Fruit fly (Drosophila melanogaster) whole organism, prepupa: ENCODE results near the gene CG32074.

Source experiments
- Blimp-1 ChIP-seq: fragments of 200-800 bp; sonication (Bioruptor generic); optimal IDR thresholded peaks from 3 replicates; lab custom pipeline; 2017; ENCODE audit warnings: missing biosample characterization, missing genetic modification characterization, mild to moderate bottlenecking, moderate library complexity, missing genetic modification reagents
- CG10631 ChIP-seq: fragments of 200-800 bp; sonication (Bioruptor generic); optimal IDR thresholded peaks from 2 replicates; lab custom pipeline; 2016; ENCODE audit warnings: missing biosample characterization, missing genetic modification characterization
- CG10669 ChIP-seq: fragments of 200-800 bp; sonication (Bioruptor generic); optimal IDR thresholded peaks from 3 replicates; lab custom pipeline; 2018; ENCODE audit warnings: missing biosample characterization, mild to moderate bottlenecking, missing genetic modification characterization, moderate library complexity
- CG11762 ChIP-seq: fragments of 200-800 bp; sonication (Bioruptor generic); optimal IDR thresholded peaks from 3 replicates; lab custom pipeline; 2016; ENCODE audit warnings: missing biosample characterization, missing genetic modification characterization; ENCODE audit not compliant: insufficient read depth
- CG11902 ChIP-seq: fragments of 200-800 bp; sonication (Bioruptor generic); optimal IDR thresholded peaks from 3 replicates; lab custom pipeline; 2016; ENCODE audit warnings: missing biosample characterization, missing genetic modification characterization
- CG15336 ChIP-seq: fragments of 200-800 bp; sonication (Bioruptor generic); IDR thresholded peaks from 2 replicates; pipeline ENCODE4 v1.3.6; 2022; ENCODE audit warnings: missing biosample characterization, missing genetic modification characterization
- CG1621 ChIP-seq: fragments of 200-800 bp; sonication (Bioruptor generic); optimal IDR thresholded peaks from 3 replicates; lab custom pipeline; 2018; ENCODE audit warnings: missing biosample characterization, mild to moderate bottlenecking, missing genetic modification characterization
- CG16779 ChIP-seq: fragments of 200-800 bp; sonication (Bioruptor generic); optimal IDR thresholded peaks from 3 replicates; lab custom pipeline; 2017; ENCODE audit warnings: missing biosample characterization, mild to moderate bottlenecking, missing genetic modification characterization
- CG3032 ChIP-seq: fragments of 200-800 bp; optimal IDR thresholded peaks from 2 replicates; lab custom pipeline; 2019; ENCODE audit warnings: missing biosample characterization, mild to moderate bottlenecking, missing genetic modification characterization, moderate library complexity
- CG31627 ChIP-seq: fragments of 200-800 bp; sonication (Bioruptor generic); optimal IDR thresholded peaks from 3 replicates; lab custom pipeline; 2016; ENCODE audit warnings: missing biosample characterization, missing genetic modification characterization
- CG3919 ChIP-seq: fragments of 200-800 bp; sonication (Bioruptor generic); optimal IDR thresholded peaks from 3 replicates; lab custom pipeline; 2016; ENCODE audit warnings: missing biosample characterization, missing genetic modification characterization
- CG4318 ChIP-seq: fragments of 200-800 bp; sonication (Bioruptor generic); optimal IDR thresholded peaks from 3 replicates; lab custom pipeline; 2017; ENCODE audit warnings: missing biosample characterization, mild to moderate bottlenecking, missing genetic modification characterization
- CG6163 ChIP-seq: fragments of 200-800 bp; sonication (Bioruptor generic); IDR thresholded peaks from 3 replicates; pipeline ENCODE4 v1.3.6; 2022; ENCODE audit warnings: missing biosample characterization, missing genetic modification characterization
- CG6276 ChIP-seq: fragments of 200-800 bp; sonication (Bioruptor generic); optimal IDR thresholded peaks from 2 replicates; lab custom pipeline; 2017; ENCODE audit warnings: missing biosample characterization, mild to moderate bottlenecking, missing genetic modification characterization
- CG6792 ChIP-seq: fragments of 200-800 bp; sonication (Bioruptor generic); optimal IDR thresholded peaks from 3 replicates; lab custom pipeline; 2016; ENCODE audit warnings: missing biosample characterization, missing genetic modification characterization
- CG6808 ChIP-seq: fragments of 200-800 bp; sonication (Bioruptor generic); optimal IDR thresholded peaks from 3 replicates; lab custom pipeline; 2017; ENCODE audit warnings: missing biosample characterization, missing genetic modification characterization, mild to moderate bottlenecking, moderate library complexity, missing genetic modification reagents
- CG6854 ChIP-seq: fragments of 200-800 bp; sonication (Bioruptor generic); optimal IDR thresholded peaks from 2 replicates; lab custom pipeline; 2017; ENCODE audit warnings: missing biosample characterization, mild to moderate bottlenecking, missing genetic modification characterization
- CG7368 ChIP-seq: fragments of 200-800 bp; sonication (Bioruptor generic); optimal IDR thresholded peaks from 3 replicates; lab custom pipeline; 2016; ENCODE audit warnings: missing biosample characterization, missing genetic modification characterization
- CG8119 ChIP-seq: fragments of 200-800 bp; sonication (Bioruptor generic); IDR thresholded peaks from 3 replicates; pipeline ENCODE4 v1.3.6; 2022; ENCODE audit warnings: missing biosample characterization, missing genetic modification characterization
- CG8319 ChIP-seq: fragments of 200-800 bp; sonication (Bioruptor generic); optimal IDR thresholded peaks from 3 replicates; lab custom pipeline; 2016; ENCODE audit warnings: missing biosample characterization, missing genetic modification characterization
- CG8632 ChIP-seq: fragments of 200-800 bp; sonication (Bioruptor generic); optimal IDR thresholded peaks from 3 replicates; lab custom pipeline; 2016; ENCODE audit warnings: missing biosample characterization, missing genetic modification characterization
- Eip75B ChIP-seq: fragments of 200-800 bp; sonication (Bioruptor generic); optimal IDR thresholded peaks from 3 replicates; lab custom pipeline; 2016; ENCODE audit warnings: missing biosample characterization, missing genetic modification characterization
- Eip78C ChIP-seq: fragments of 200-800 bp; sonication (Bioruptor generic); peaks from one replicate; lab custom pipeline; 2016; ENCODE audit warnings: missing biosample characterization, missing genetic modification characterization
- Gug ChIP-seq: fragments of 200-800 bp; sonication (Bioruptor generic); IDR thresholded peaks from 2 replicates; pipeline ENCODE4 v1.3.6; 2022; ENCODE audit warnings: missing biosample characterization, missing genetic modification characterization
- Hr38 ChIP-seq: sonication (Bioruptor generic); optimal IDR thresholded peaks from 2 replicates; lab custom pipeline; 2016; ENCODE audit warnings: missing biosample characterization, missing genetic modification characterization
- Hr39 ChIP-seq: fragments of 200-800 bp; sonication (Bioruptor generic); optimal IDR thresholded peaks from 2 replicates; lab custom pipeline; 2016; ENCODE audit warnings: missing biosample characterization, missing genetic modification characterization
- Hr4 ChIP-seq: fragments of 200-800 bp; sonication (Bioruptor generic); optimal IDR thresholded peaks from 3 replicates; lab custom pipeline; 2016; ENCODE audit warnings: missing biosample characterization, missing genetic modification characterization
- Lpt ChIP-seq: fragments of 200-800 bp; sonication (Bioruptor generic); optimal IDR thresholded peaks from 3 replicates; lab custom pipeline; 2016; ENCODE audit warnings: missing biosample characterization, missing genetic modification characterization
- Met ChIP-seq: fragments of 200-800 bp; sonication (Bioruptor generic); optimal IDR thresholded peaks from 3 replicates; lab custom pipeline; 2016; ENCODE audit warnings: missing biosample characterization, missing genetic modification characterization
- Smox ChIP-seq: fragments of 200-800 bp; sonication (Bioruptor generic); optimal IDR thresholded peaks from 3 replicates; lab custom pipeline; 2016; ENCODE audit warnings: missing biosample characterization, missing genetic modification characterization
- Sox102F ChIP-seq: fragments of 200-800 bp; sonication (Bioruptor generic); optimal IDR thresholded peaks from 2 replicates; lab custom pipeline; 2016; ENCODE audit warnings: missing biosample characterization, mild to moderate bottlenecking, missing genetic modification characterization
- Sox14 ChIP-seq: fragments of 200-800 bp; sonication (Bioruptor generic); optimal IDR thresholded peaks from 3 replicates; lab custom pipeline; 2016; ENCODE audit warnings: missing biosample characterization, missing genetic modification characterization
- Sox15 ChIP-seq: fragments of 200-800 bp; sonication (Bioruptor generic); optimal IDR thresholded peaks from 3 replicates; lab custom pipeline; 2016; ENCODE audit warnings: missing biosample characterization, missing genetic modification characterization
- achi ChIP-seq: fragments of 200-800 bp; sonication (Bioruptor generic); optimal IDR thresholded peaks from 3 replicates; lab custom pipeline; 2016; ENCODE audit warnings: missing biosample characterization, missing genetic modification characterization
- acj6 ChIP-seq: fragments of 200-800 bp; sonication (Bioruptor generic); optimal IDR thresholded peaks from 3 replicates; lab custom pipeline; 2016; ENCODE audit warnings: missing biosample characterization, missing genetic modification characterization
- cyc ChIP-seq: fragments of 200-800 bp; sonication (Bioruptor generic); optimal IDR thresholded peaks from 3 replicates; lab custom pipeline; 2016; ENCODE audit warnings: missing biosample characterization, missing genetic modification characterization
- dsx ChIP-seq: fragments of 200-800 bp; optimal IDR thresholded peaks from 3 replicates; lab custom pipeline; 2019; ENCODE audit warnings: missing biosample characterization, mild to moderate bottlenecking, missing genetic modification characterization, moderate library complexity; ENCODE audit not compliant: poor library complexity, severe bottlenecking
- eg ChIP-seq: fragments of 200-800 bp; sonication (Bioruptor generic); IDR thresholded peaks from 3 replicates; pipeline ENCODE4 v1.3.6; 2022; ENCODE audit warnings: missing biosample characterization, missing genetic modification characterization
- esn ChIP-seq: fragments of 200-800 bp; sonication (Bioruptor generic); optimal IDR thresholded peaks from 2 replicates; lab custom pipeline; 2016; ENCODE audit warnings: missing biosample characterization, mild to moderate bottlenecking, missing genetic modification characterization, moderate library complexity
- fd59A ChIP-seq: fragments of 200-800 bp; sonication (Bioruptor generic); optimal IDR thresholded peaks from 2 replicates; lab custom pipeline; 2017; ENCODE audit warnings: missing biosample characterization, mild to moderate bottlenecking, missing genetic modification characterization, missing genetic modification reagents
- fd85E ChIP-seq: fragments of 200-800 bp; sonication (Bioruptor generic); optimal IDR thresholded peaks from 3 replicates; lab custom pipeline; 2016; ENCODE audit warnings: missing biosample characterization, missing genetic modification characterization
- lz ChIP-seq: fragments of 200-800 bp; sonication (Bioruptor generic); optimal IDR thresholded peaks from 3 replicates; lab custom pipeline; 2016; ENCODE audit warnings: missing biosample characterization, missing genetic modification characterization
- pdm3 ChIP-seq: fragments of 200-800 bp; sonication (Bioruptor generic); optimal IDR thresholded peaks from 3 replicates; lab custom pipeline; 2016; ENCODE audit warnings: missing biosample characterization, missing genetic modification characterization
- salr ChIP-seq, 2 experiments: fragments of 200-800 bp; sonication (Bioruptor generic); optimal IDR thresholded peaks; 3 replicates each; lab custom pipeline; 2016 to 2018; ENCODE audit warnings: missing biosample characterization in 2 of 2, missing genetic modification characterization in 2 of 2, mild to moderate bottlenecking in 1 of 2
- spab ChIP-seq: fragments of 200-800 bp; sonication (Bioruptor generic); optimal IDR thresholded peaks from 2 replicates; lab custom pipeline; 2017; ENCODE audit warnings: missing biosample characterization, mild to moderate bottlenecking, missing genetic modification characterization, missing genetic modification reagents
- ss ChIP-seq, 2 experiments: fragments of 200-800 bp; sonication (Bioruptor generic); optimal IDR thresholded peaks; 2 replicates in 1 of 2; 3 replicates in 1 of 2; lab custom pipeline; 2017 to 2018; ENCODE audit warnings: mild to moderate bottlenecking in 2 of 2, missing biosample characterization in 2 of 2, missing genetic modification characterization in 2 of 2, moderate library complexity in 1 of 2
- svp ChIP-seq: fragments of 200-800 bp; sonication (Bioruptor generic); peaks from one replicate; lab custom pipeline; 2016; ENCODE audit warnings: missing biosample characterization, missing genetic modification characterization
- vri ChIP-seq: fragments of 200-800 bp; sonication (Bioruptor generic); optimal IDR thresholded peaks from 3 replicates; lab custom pipeline; 2016; ENCODE audit warnings: missing biosample characterization, mild to moderate bottlenecking, missing genetic modification characterization

Gene CG32074

DNA sequence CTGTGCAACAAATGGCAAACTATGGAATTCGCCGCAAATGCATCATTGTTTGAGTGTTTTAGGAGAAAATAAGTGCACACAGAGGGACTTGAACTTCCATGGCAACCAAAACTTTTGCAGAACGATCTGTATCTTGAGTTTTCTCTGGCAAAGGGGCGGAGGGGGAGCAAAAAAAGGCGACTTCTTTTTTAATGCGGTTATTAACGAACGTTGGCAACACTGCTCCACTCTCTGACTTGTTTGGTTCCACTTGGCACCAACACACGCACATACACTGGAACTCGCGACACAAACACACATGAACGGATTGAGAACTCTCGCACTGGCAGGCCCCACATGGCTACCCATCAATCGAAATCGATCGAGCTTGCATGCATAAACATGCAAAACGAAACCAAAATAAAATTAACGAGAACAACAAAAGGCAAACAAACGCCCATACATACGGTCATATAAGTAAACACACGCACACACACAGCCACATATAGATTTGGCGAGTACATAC, 12.7 kb downstream of the CG32074 start (continued):
- TF ChIP-seq CG31627 (GFP tag; lab: Kevin White, UChicago), result peak; percentile 19
- peak; percentile 60; the same call in 2 of the 3 replicates for TF ChIP-seq eg

DNA sequence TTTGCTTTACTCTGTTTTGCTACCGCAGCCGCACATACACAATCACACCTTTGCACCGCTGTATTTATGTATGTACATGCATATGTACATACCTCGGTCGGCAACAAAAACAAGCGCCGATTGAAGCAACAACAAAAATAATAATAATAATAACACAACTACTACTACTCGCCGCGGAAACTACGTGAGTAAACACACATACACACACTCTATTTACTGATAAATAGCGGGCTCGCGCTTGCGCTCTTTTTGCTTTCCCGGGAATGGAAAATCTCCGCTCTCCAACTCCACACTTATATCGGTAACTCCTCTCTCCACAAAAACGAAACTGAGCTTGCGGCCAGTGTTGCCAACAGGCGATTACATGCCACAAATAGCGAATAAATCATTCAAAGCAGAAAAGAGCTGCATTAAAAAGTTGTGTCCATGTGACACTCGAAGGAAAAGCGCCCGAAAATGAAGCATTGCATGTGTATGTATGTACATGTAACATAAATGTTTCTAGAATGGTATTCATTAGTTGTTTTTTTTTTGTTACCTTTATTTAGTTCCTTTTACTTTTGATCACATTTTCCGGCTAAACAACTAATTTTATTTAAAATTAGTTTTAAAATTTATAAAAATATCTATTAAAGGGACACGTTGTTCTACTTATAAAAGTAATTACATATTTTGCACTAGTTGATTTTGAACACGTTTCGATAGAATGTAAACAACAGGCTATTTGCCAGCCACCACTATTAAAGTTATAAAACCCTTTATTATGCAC, 13.3 kb downstream of the CG32074 start:
- TF ChIP-seq CG7368 (no peak), Smox (no peak), CG6792 (no peak), CG6854 (GFP tag; lab: Kevin White, UChicago) (no peak), CG8319 (GFP tag; lab: Kevin White, UChicago) (no peak), Met (no peak), salr (GFP tag; optimal IDR thresholded peaks at IDR 0.05; lab: Kevin White, UChicago) (peak in 1 of 2 experiments; percentile 23), vri (peak; percentile 37), pdm3 (no peak), CG10631 (GFP tag; lab: Kevin White, UChicago) (peak; percentile 23), achi (GFP tag; lab: Kevin White, UChicago) (peak; percentile 15), CG11902 (GFP tag; lab: Kevin White, UChicago) (no peak), Hr39 (GFP tag; lab: Kevin White, UChicago) (no peak), CG6276 (GFP tag; lab: Kevin White, UChicago) (peak; percentile 51), CG1621 (tag; lab: Kevin White, UChicago) (peak; percentile 54), svp (peak; percentile 83), Blimp-1 (GFP tag; lab: Kevin White, UChicago) (no peak), CG8632 (GFP tag; lab: Kevin White, UChicago) (peak; percentile 4), CG3919 (no peak), Lpt (GFP tag; lab: Kevin White, UChicago) (peak; percentile 19), ss (GFP tag; optimal IDR thresholded peaks at IDR 0.05; lab: Kevin White, UChicago) (peak; percentile 61 to 70), Gug (GFP tag; lab: Robert Waterston, UW) (no peak; the same call in 1 of the 2 replicates), CG10669 (GFP tag; lab: Kevin White, UChicago) (no peak), Sox14 (peak; percentile 12), Sox102F (GFP tag; lab: Kevin White, UChicago) (no peak), CG16779 (tag; lab: Kevin White, UChicago) (peak; percentile 63), CG6808 (peak; percentile 44), CG6163 (GFP tag; lab: Robert Waterston, UW) (peak; percentile 56; the same call in 1 of the 3 replicates), Eip75B (GFP tag; lab: Kevin White, UChicago) (no peak), spab (GFP tag; lab: Kevin White, UChicago) (no peak), fd59A (GFP tag; lab: Kevin White, UChicago) (no peak), fd85E (GFP tag; lab: Kevin White, UChicago) (no peak), esn (no peak), Hr4 (GFP tag; lab: Kevin White, UChicago) (peak; percentile 8), dsx (GFP tag; lab: Kevin White, UChicago) (peak; percentile 6), Eip78C (GFP tag; lab: Kevin White, UChicago) (peak; percentile 75), Sox15 (GFP tag; lab: Kevin White, UChicago) (no peak), acj6 (GFP tag; lab: Kevin White, UChicago) (no peak), CG3032 (tag; lab: Kevin White, UChicago) (no peak), CG4318 (GFP tag; lab: Kevin White, UChicago) (no peak), CG15336 (peak; percentile 60), cyc (GFP tag; lab: Kevin White, UChicago) (no peak), CG11762 (no peak), CG8119 (peak; percentile 72), Hr38 (GFP tag; lab: Kevin White, UChicago) (peak; percentile 26), eg (peak; percentile 53; the same call in 2 of the 3 replicates), lz (GFP tag; lab: Kevin White, UChicago) (no peak)
